Worm (Caenorhabditis elegans): Measurements from ENCODE around the gene str-249.

str-249 gene

ce11 chrIV:7139143-7139542 lies 47.5 kb downstream of the str-249 start:
- no peak for TF ChIP-seq flt-1 (GFP tag; IDR thresholded peaks at IDR 0.05)
- TF ChIP-seq tbx-11 (GFP tag; IDR thresholded peaks at IDR 0.05) = no peak
- TF ChIP-seq aly-1 (tag; optimal IDR thresholded peaks at IDR 0.05) = no peak
- no peak for TF ChIP-seq tbx-37 (GFP tag; conservative IDR thresholded peaks at IDR 0.05)
- TF ChIP-seq ceh-13 (GFP tag; optimal IDR thresholded peaks at IDR 0.05) = no peak
- TF ChIP-seq ets-7 (tag; optimal IDR thresholded peaks at IDR 0.05) = no peak
- no peak for TF ChIP-seq ama-1 (optimal IDR thresholded peaks at IDR 0.05)
- no peak for TF ChIP-seq ceh-36 (tag; optimal IDR thresholded peaks at IDR 0.05)
- TF ChIP-seq hnd-1 (tag; optimal IDR thresholded peaks at IDR 0.05) = no peak
- TF ChIP-seq hmg-4 (GFP tag; optimal IDR thresholded peaks at IDR 0.05) = no peak
- no peak for TF ChIP-seq scrt-1 (GFP tag; IDR thresholded peaks at IDR 0.05)
- no peak for TF ChIP-seq pes-1 (GFP tag; IDR thresholded peaks at IDR 0.05)
- TF ChIP-seq F13C5.2 (tag; optimal IDR thresholded peaks at IDR 0.05) = no peak
